Worm (Caenorhabditis elegans) whole organism, L4 larva: Measurements from ENCODE around the gene srt-64.
A peak's percentile ranks its signal among the peaks of the same experiment; 100 is the strongest.

Source experiments
- F49E8.2 ChIP-seq: sonication (generic microtip); optimal IDR thresholded peaks from 2 replicates; lab custom pipeline; 2016; ENCODE audit warnings: missing compliant biosample characterization, mild to moderate bottlenecking, missing genetic modification characterization, borderline replicate concordance
- R02D3.7 ChIP-seq: fragments of 150-350 bp; sonication (generic microtip); optimal IDR thresholded peaks from 3 replicates; lab custom pipeline; 2014; ENCODE audit warnings: missing biosample characterization, missing genetic modification characterization
- daf-8 ChIP-seq: fragments of 200-800 bp; sonication (Bioruptor generic); IDR thresholded peaks from 2 replicates; pipeline ENCODE4 v1.3.6; 2022; ENCODE audit warnings: missing genetic modification characterization, missing compliant biosample characterization
- lin-15B ChIP-seq: fragments of 150-350 bp; sonication (generic microtip); optimal IDR thresholded peaks from 3 replicates; lab custom pipeline; 2014; ENCODE audit warnings: missing biosample characterization, missing genetic modification characterization
- madf-9 ChIP-seq: fragments of 200-800 bp; sonication (Bioruptor generic); conservative IDR thresholded peaks from 2 replicates; pipeline ENCODE4 v1.3.6; 2022; ENCODE audit warnings: missing genetic modification reagents, missing genetic modification characterization, missing compliant biosample characterization
- snpc-4 ChIP-seq: fragments of 150-350 bp; optimal IDR thresholded peaks from 2 replicates; lab custom pipeline; 2014; ENCODE audit warnings: missing biosample characterization, missing genetic modification characterization
- tag-97 ChIP-seq: fragments of 200-800 bp; sonication (Bioruptor generic); IDR thresholded peaks from 2 replicates; pipeline ENCODE4 v1.3.6; 2022; ENCODE audit warnings: missing genetic modification characterization, missing compliant biosample characterization
- unc-62 ChIP-seq, 3 experiments: fragments of 150-350 bp in 1 of 3; sonication (generic microtip); optimal IDR thresholded peaks in 2 of 3; peaks in 1 of 3; 1 replicate in 1 of 3; 2 replicates in 2 of 3; lab custom pipeline; 2014 to 2017; ENCODE audit warnings: missing biosample characterization in 3 of 3, missing genetic modification characterization in 3 of 3, missing genetic modification reagents in 3 of 3, missing genotype in 1 of 3

- TF ChIP-seq R02D3.7 (tag; lab: Kevin White, UChicago) (no peak), lin-15B (no peak), madf-9 (GFP tag; lab: Robert Waterston, UW) (no peak), daf-8 (GFP tag; lab: Robert Waterston, UW) (no peak), snpc-4 (no peak), unc-62 (GFP tag; optimal IDR thresholded peaks at IDR 0.05 in 1 of 2; lab: Kevin White, UChicago) (peak in 1 of 2 experiments; percentile 35), unc-62 (tag; optimal IDR thresholded peaks at IDR 0.05; lab: Kevin White, UChicago) (no peak), tag-97 (no peak), F49E8.2 (tag; lab: Kevin White, UChicago) (no peak)
These were observed 4.1 kb downstream of the srt-64 start, which contains the start of gene srw-140 for ce11 chrV:5165426-5165825.
